Fruit fly (Drosophila melanogaster) Kc167 (cell line): Measurements from ENCODE around the gene Wdr33.

ENCODE experiments used
- Sin3A ChIP-seq: fragments of >200 bp; optimal IDR thresholded peaks from 2 replicates; lab custom pipeline; 2018; ENCODE audit warnings: missing external identifiers
- h ChIP-seq: fragments of >200 bp; optimal IDR thresholded peaks from 3 replicates; lab custom pipeline; 2018; ENCODE audit warnings: missing external identifiers
- insv ChIP-seq: fragments of >200 bp; optimal IDR thresholded peaks from 3 replicates; lab custom pipeline; 2018; ENCODE audit warnings: missing external identifiers
- psq ChIP-seq: fragments of >200 bp; optimal IDR thresholded peaks from 2 replicates; lab custom pipeline; 2017; ENCODE audit warnings: missing external identifiers
- ttk ChIP-seq: sonication (Bioruptor generic); optimal IDR thresholded peaks from 2 replicates; lab custom pipeline; 2017; ENCODE audit warnings: missing external identifiers

dm6 chr3R:5684550-5685118 is 24.2 kb downstream of the Wdr33 start:
- TF ChIP-seq h (lab: Kevin White, UChicago) (no peak), ttk (lab: Kevin White, UChicago) (no peak), insv (lab: Kevin White, UChicago) (no peak), Sin3A (lab: Kevin White, UChicago) (no peak), psq (lab: Kevin White, UChicago) (no peak)
